Fruit fly (Drosophila melanogaster) whole organism, embryonic: Measurements from ENCODE around the gene CG13601.

Experiments
- CG11085 ChIP-seq: fragments of 200-800 bp; sonication (Bioruptor generic); IDR thresholded peaks from 2 replicates; pipeline ENCODE4 v1.3.6; 2022; ENCODE audit warnings: missing biosample characterization, missing genetic modification characterization
- CG11504 ChIP-seq: fragments of 200-800 bp; sonication (Bioruptor generic); optimal IDR thresholded peaks from 3 replicates; lab custom pipeline; 2019; ENCODE audit warnings: missing biosample characterization, mild to moderate bottlenecking, missing genetic modification characterization, moderate library complexity
- CG11723 ChIP-seq: fragments of 200-800 bp; sonication (Bioruptor generic); optimal IDR thresholded peaks from 2 replicates; lab custom pipeline; 2017; ENCODE audit warnings: missing biosample characterization, mild to moderate bottlenecking, missing genetic modification characterization
- CG1233 ChIP-seq: fragments of 200-800 bp; sonication (Bioruptor generic); optimal IDR thresholded peaks from 4 replicates; lab custom pipeline; 2018; ENCODE audit warnings: missing biosample characterization, mild to moderate bottlenecking, missing genetic modification characterization
- CG12769 ChIP-seq: fragments of 200-800 bp; sonication (Bioruptor generic); optimal IDR thresholded peaks from 2 replicates; lab custom pipeline; 2019; ENCODE audit warnings: missing biosample characterization, mild to moderate bottlenecking, missing genetic modification characterization, moderate library complexity
- CG16779 ChIP-seq: fragments of 200-800 bp; sonication (Bioruptor generic); IDR thresholded peaks from 2 replicates; pipeline ENCODE4 v1.3.6; 2022; ENCODE audit warnings: missing biosample characterization, missing genetic modification characterization
- CG16813 ChIP-seq: fragments of 200-800 bp; sonication (Bioruptor generic); IDR thresholded peaks from 3 replicates; pipeline ENCODE4 v1.3.6; 2022; ENCODE audit warnings: missing biosample characterization, missing genetic modification characterization; ENCODE audit not compliant: partially characterized antibody
- CG17359 ChIP-seq: fragments of 200-800 bp; sonication (Bioruptor generic); optimal IDR thresholded peaks from 3 replicates; lab custom pipeline; 2018; ENCODE audit warnings: missing biosample characterization, mild to moderate bottlenecking, missing genetic modification characterization, moderate library complexity
- CG1792 ChIP-seq: fragments of 200-800 bp; sonication (Bioruptor generic); optimal IDR thresholded peaks from 2 replicates; lab custom pipeline; 2016; ENCODE audit warnings: missing biosample characterization, missing genetic modification characterization
- CG18011 ChIP-seq: fragments of 200-800 bp; sonication (Bioruptor generic); optimal IDR thresholded peaks from 2 replicates; lab custom pipeline; 2017; ENCODE audit warnings: missing biosample characterization, missing genetic modification characterization, mild to moderate bottlenecking, moderate library complexity, missing genotype
- CG2202 ChIP-seq: fragments of 200-800 bp; sonication (Bioruptor generic); optimal IDR thresholded peaks from 2 replicates; lab custom pipeline; 2018; ENCODE audit warnings: missing biosample characterization, mild to moderate bottlenecking, missing genetic modification characterization
- CG3281 ChIP-seq: fragments of 200-800 bp; sonication (Bioruptor generic); optimal IDR thresholded peaks from 3 replicates; lab custom pipeline; 2017; ENCODE audit warnings: missing biosample characterization, mild to moderate bottlenecking, missing genetic modification characterization
- CG3838 ChIP-seq: fragments of 200-800 bp; sonication (Bioruptor generic); optimal IDR thresholded peaks from 3 replicates; lab custom pipeline; 2016; ENCODE audit warnings: missing biosample characterization, missing genetic modification characterization
- CG42726 ChIP-seq: fragments of 200-800 bp; sonication (Bioruptor generic); IDR thresholded peaks from 2 replicates; pipeline ENCODE4 v1.3.6; 2022; ENCODE audit warnings: missing biosample characterization, missing genetic modification characterization; ENCODE audit not compliant: partially characterized antibody
- CG4404 ChIP-seq: fragments of 200-800 bp; sonication (Bioruptor generic); IDR thresholded peaks from 2 replicates; pipeline ENCODE4 v1.3.6; 2022; ENCODE audit warnings: missing biosample characterization, missing genetic modification characterization
- CG7372 ChIP-seq: fragments of 200-800 bp; sonication (Bioruptor generic); IDR thresholded peaks from 2 replicates; pipeline ENCODE4 v1.3.6; 2022; ENCODE audit warnings: missing biosample characterization, missing genetic modification characterization
- CG7745 ChIP-seq: fragments of 200-800 bp; sonication (Bioruptor generic); optimal IDR thresholded peaks from 2 replicates; lab custom pipeline; 2018; ENCODE audit warnings: missing biosample characterization, mild to moderate bottlenecking, missing genetic modification characterization, moderate library complexity
- CG9437 ChIP-seq: fragments of 200-800 bp; sonication (Bioruptor generic); optimal IDR thresholded peaks from 2 replicates; lab custom pipeline; 2018; ENCODE audit warnings: missing biosample characterization, mild to moderate bottlenecking, missing genetic modification characterization
- Dfd ChIP-seq, 2 experiments: fragments of >200 bp; optimal IDR thresholded peaks; 2 replicates each; lab custom pipeline; 2017; ENCODE audit warnings: missing biosample characterization in 2 of 2, missing genetic modification characterization in 2 of 2
- Doc2 ChIP-seq: fragments of 200-800 bp; sonication (Bioruptor generic); IDR thresholded peaks from 2 replicates; pipeline ENCODE4 v1.3.6; 2022; ENCODE audit warnings: missing biosample characterization, missing genetic modification characterization
- Doc3 ChIP-seq: fragments of 200-800 bp; sonication (Bioruptor generic); IDR thresholded peaks from 3 replicates; pipeline ENCODE4 v1.3.6; 2022; ENCODE audit warnings: missing biosample characterization, missing genetic modification characterization; ENCODE audit not compliant: partially characterized antibody
- Fer1 ChIP-seq: fragments of 200-800 bp; sonication (Bioruptor generic); optimal IDR thresholded peaks from 2 replicates; lab custom pipeline; 2017; ENCODE audit warnings: missing biosample characterization, mild to moderate bottlenecking, missing genetic modification characterization
- HHEX ChIP-seq: fragments of 200-800 bp; sonication (Bioruptor generic); optimal IDR thresholded peaks from 3 replicates; lab custom pipeline; 2017; ENCODE audit warnings: missing biosample characterization, mild to moderate bottlenecking, missing genetic modification characterization, missing genetic modification reagents
- Med ChIP-seq: fragments of 200-800 bp; sonication (Bioruptor generic); peaks from one replicate; lab custom pipeline; 2016; ENCODE audit warnings: missing biosample characterization, missing genetic modification characterization, mild to moderate bottlenecking, inconsistent platforms, moderate library complexity
- Nf-YB ChIP-seq: fragments of 200-800 bp; sonication (Bioruptor generic); optimal IDR thresholded peaks from 3 replicates; lab custom pipeline; 2019; ENCODE audit warnings: missing biosample characterization, mild to moderate bottlenecking, missing genetic modification characterization, moderate library complexity
- Rx ChIP-seq: fragments of 200-800 bp; sonication (Bioruptor generic); IDR thresholded peaks from 2 replicates; pipeline ENCODE4 v1.3.6; 2022; ENCODE audit warnings: missing biosample characterization, missing genetic modification characterization
- Ssrp ChIP-seq: fragments of 200-800 bp; sonication (Bioruptor generic); optimal IDR thresholded peaks from 2 replicates; lab custom pipeline; 2018; ENCODE audit warnings: missing biosample characterization, mild to moderate bottlenecking, missing genetic modification characterization, moderate library complexity
- Stat92E ChIP-seq, 3 experiments: fragments of >200 bp in 2 of 3; fragments of 200-800 bp in 1 of 3; sonication (Bioruptor generic) in 1 of 3; optimal IDR thresholded peaks; 2 replicates each; lab custom pipeline; 2017 to 2019; ENCODE audit warnings: missing biosample characterization in 3 of 3, missing genetic modification characterization in 3 of 3, mild to moderate bottlenecking in 1 of 3, moderate library complexity in 1 of 3
- Taf1 ChIP-seq: fragments of 200-800 bp; sonication (Bioruptor generic); IDR thresholded peaks from 2 replicates; pipeline ENCODE4 v1.3.6; 2022; ENCODE audit warnings: missing biosample characterization, missing genetic modification characterization
- ap ChIP-seq: fragments of 200-800 bp; sonication (Bioruptor generic); IDR thresholded peaks from 2 replicates; pipeline ENCODE4 v1.3.6; 2022; ENCODE audit warnings: missing biosample characterization, missing genetic modification characterization
- bab2 ChIP-seq: fragments of 200-800 bp; sonication (Bioruptor generic); optimal IDR thresholded peaks from 2 replicates; lab custom pipeline; 2016; ENCODE audit warnings: missing biosample characterization, missing genetic modification characterization
- bbx ChIP-seq: fragments of 200-800 bp; sonication (Bioruptor generic); IDR thresholded peaks from 2 replicates; pipeline ENCODE4 v1.3.6; 2022; ENCODE audit warnings: missing biosample characterization, missing genetic modification characterization; ENCODE audit not compliant: partially characterized antibody
- bcd ChIP-seq: fragments of 200-800 bp; sonication (Bioruptor generic); optimal IDR thresholded peaks from 2 replicates; lab custom pipeline; 2017; ENCODE audit warnings: missing biosample characterization, mild to moderate bottlenecking, missing genetic modification characterization
- chinmo ChIP-seq: fragments of 200-800 bp; sonication (Bioruptor generic); IDR thresholded peaks from 4 replicates; pipeline ENCODE4 v1.3.6; 2022; ENCODE audit warnings: missing biosample characterization, missing genetic modification characterization; ENCODE audit not compliant: partially characterized antibody
- dan ChIP-seq: fragments of 200-800 bp; sonication (Bioruptor generic); IDR thresholded peaks from 2 replicates; pipeline ENCODE4 v1.3.6; 2022; ENCODE audit warnings: missing biosample characterization, missing genetic modification characterization
- dysf ChIP-seq: fragments of 200-800 bp; sonication (Bioruptor generic); IDR thresholded peaks from 3 replicates; pipeline ENCODE4 v1.3.6; 2022; ENCODE audit warnings: missing biosample characterization, missing genetic modification characterization
- fd64A ChIP-seq: fragments of 200-800 bp; sonication (Bioruptor generic); optimal IDR thresholded peaks from 3 replicates; lab custom pipeline; 2018; ENCODE audit warnings: missing biosample characterization, mild to moderate bottlenecking, missing genetic modification characterization
- gem ChIP-seq: fragments of 200-800 bp; sonication (Bioruptor generic); optimal IDR thresholded peaks from 2 replicates; lab custom pipeline; 2019; ENCODE audit warnings: missing biosample characterization, mild to moderate bottlenecking, missing genetic modification characterization, moderate library complexity
- gfzf ChIP-seq: fragments of 200-800 bp; sonication (Bioruptor generic); optimal IDR thresholded peaks from 2 replicates; lab custom pipeline; 2016; ENCODE audit warnings: missing biosample characterization, mild to moderate bottlenecking, missing genetic modification characterization, moderate library complexity
- hkb ChIP-seq, 2 experiments: fragments of 200-800 bp in 1 of 2; fragments of >200 bp in 1 of 2; sonication (Bioruptor generic) in 1 of 2; IDR thresholded peaks in 1 of 2; optimal IDR thresholded peaks in 1 of 2; 2 replicates each; pipeline versions ENCODE4 v1.3.6 to Lab custom; 2017 to 2022; ENCODE audit warnings: missing biosample characterization in 1 of 2, missing genetic modification characterization in 1 of 2
- jumu ChIP-seq: fragments of 200-800 bp; sonication (Bioruptor generic); optimal IDR thresholded peaks from 3 replicates; lab custom pipeline; 2016; ENCODE audit warnings: missing biosample characterization, missing genetic modification characterization
- mirr ChIP-seq: fragments of 200-800 bp; sonication (Bioruptor generic); optimal IDR thresholded peaks from 3 replicates; lab custom pipeline; 2018; ENCODE audit warnings: missing biosample characterization, mild to moderate bottlenecking, missing genetic modification characterization
- nmo ChIP-seq: fragments of 200-800 bp; sonication (Bioruptor generic); optimal IDR thresholded peaks from 2 replicates; lab custom pipeline; 2018; ENCODE audit warnings: missing biosample characterization, mild to moderate bottlenecking, missing genetic modification characterization, moderate library complexity
- phol ChIP-seq: fragments of 200-800 bp; sonication (Bioruptor generic); optimal IDR thresholded peaks from 3 replicates; lab custom pipeline; 2018; ENCODE audit warnings: missing biosample characterization, mild to moderate bottlenecking, missing genetic modification characterization, moderate library complexity
- sima ChIP-seq: fragments of 200-800 bp; sonication (Bioruptor generic); optimal IDR thresholded peaks from 2 replicates; lab custom pipeline; 2016; ENCODE audit warnings: missing biosample characterization, missing genetic modification characterization
- sob ChIP-seq: fragments of 200-800 bp; sonication (Bioruptor generic); IDR thresholded peaks from 2 replicates; pipeline ENCODE4 v1.3.6; 2022; ENCODE audit warnings: missing biosample characterization, missing genetic modification characterization
- sug ChIP-seq: fragments of 200-800 bp; optimal IDR thresholded peaks from 2 replicates; lab custom pipeline; 2019; ENCODE audit warnings: missing biosample characterization, mild to moderate bottlenecking, missing genetic modification characterization, moderate library complexity
- twi ChIP-seq: fragments of 200-800 bp; optimal IDR thresholded peaks from 2 replicates; lab custom pipeline; 2019; ENCODE audit warnings: missing biosample characterization, mild to moderate bottlenecking, missing genetic modification characterization, moderate library complexity
- wdn ChIP-seq: fragments of 200-800 bp; sonication (Bioruptor generic); IDR thresholded peaks from 2 replicates; pipeline ENCODE4 v1.3.6; 2022; ENCODE audit warnings: missing biosample characterization, missing genetic modification characterization
- yki ChIP-seq: fragments of >200 bp; optimal IDR thresholded peaks from 3 replicates; lab custom pipeline; 2018

CG13601 gene

dm6 chr3R:23920387-23920786 lies 7.0 kb downstream of the CG13601 start:
- TF ChIP-seq CG11504 (tag; lab: Kevin White, UChicago) (peak; percentile 7), CG16813 (GFP tag; lab: Robert Waterston, UW) (0 out of 3 replicates have a peak, but pooled peaks have one; percentile 14), ap (GFP tag; lab: Robert Waterston, UW) (no peak), HHEX (GFP tag; lab: Kevin White, UChicago) (no peak), sob (no peak), Med (peak; percentile 8), CG1233 (GFP tag; lab: Kevin White, UChicago) (no peak), Fer1 (GFP tag; lab: Kevin White, UChicago) (no peak), mirr (no peak), CG3281 (no peak), CG4404 (GFP tag; lab: Robert Waterston, UW) (no peak), phol (no peak), wdn (GFP tag; lab: Robert Waterston, UW) (no peak), sima (no peak), CG11085 (no peak), CG18011 (GFP tag; lab: Kevin White, UChicago) (no peak), sug (tag; lab: Kevin White, UChicago) (no peak), Dfd (GFP tag; optimal IDR thresholded peaks at IDR 0.05; lab: Kevin White, UChicago) (peak in 1 of 2 experiments; percentile 75), twi (tag; lab: Kevin White, UChicago) (peak; percentile 19), dan (GFP tag; lab: Robert Waterston, UW) (no peak), CG2202 (tag; lab: Kevin White, UChicago) (no peak), nmo (GFP tag; lab: Kevin White, UChicago) (no peak), gem (tag; lab: Kevin White, UChicago) (no peak), CG17359 (tag; lab: Kevin White, UChicago) (no peak)
- TF ChIP-seq, all 482 proteins: peak for 5

dm6 chr3R:23919366-23919765 lies 8.1 kb downstream of the CG13601 start:
- no peak for TF ChIP-seq CG1792 (GFP tag; lab: Kevin White, UChicago)
- TF ChIP-seq jumu = no peak
- TF ChIP-seq CG16779 (GFP tag; lab: Robert Waterston, UW) = no peak
- TF ChIP-seq Rx (GFP tag; lab: Robert Waterston, UW) = 0 out of 2 replicates have a peak, but pooled peaks have one; percentile 9
- TF ChIP-seq chinmo = 0 out of 4 replicates have a peak, but pooled peaks have one; percentile 39
- peak; percentile 68 for TF ChIP-seq fd64A (GFP tag; lab: Kevin White, UChicago)
- TF ChIP-seq CG3838 (GFP tag; lab: Kevin White, UChicago) = no peak
- TF ChIP-seq gfzf (GFP tag; lab: Kevin White, UChicago) = no peak
- TF ChIP-seq CG3281 = peak; percentile 72
- no peak for TF ChIP-seq Stat92E (GFP tag; optimal IDR thresholded peaks at IDR 0.05; lab: Kevin White, UChicago)
- peak; percentile 56 for TF ChIP-seq CG12769
- no peak for TF ChIP-seq CG7745
- TF ChIP-seq Nf-YB (GFP tag; lab: Kevin White, UChicago) = peak; percentile 22
- TF ChIP-seq Ssrp (tag; lab: Kevin White, UChicago) = no peak
- TF ChIP-seq bbx (GFP tag; lab: Robert Waterston, UW) = no peak
- no peak for TF ChIP-seq bab2 (GFP tag; lab: Kevin White, UChicago)
- no peak for TF ChIP-seq CG9437
- peak; percentile 24; the same call in 1 of the 3 replicates for TF ChIP-seq dysf (GFP tag; lab: Robert Waterston, UW)
- no peak for TF ChIP-seq Taf1 (GFP tag; lab: Robert Waterston, UW)
- TF ChIP-seq CG11723 (GFP tag; lab: Kevin White, UChicago) = peak; percentile 46
- TF ChIP-seq bcd (GFP tag; lab: Kevin White, UChicago) = peak; percentile 28
- no peak for TF ChIP-seq Doc2
- no peak for TF ChIP-seq hkb (optimal IDR thresholded peaks at IDR 0.05; lab: Kevin White, UChicago)
- peak; percentile 43; the same call in 1 of the 2 replicates for TF ChIP-seq hkb (GFP tag; IDR thresholded peaks at IDR 0.05; lab: Robert Waterston, UW)
- no peak for TF ChIP-seq CG7372 (GFP tag; lab: Robert Waterston, UW)
- TF ChIP-seq CG42726 (GFP tag; lab: Robert Waterston, UW) = no peak
- TF ChIP-seq Doc3 (GFP tag; lab: Robert Waterston, UW) = no peak
- TF ChIP-seq yki (lab: Kevin White, UChicago) = no peak
